Fruit fly (Drosophila melanogaster) whole organism: ENCODE data around the gene CG5805.

Experiments used
- CG8478 ChIP-seq: fragments of >200 bp; optimal IDR thresholded peaks from 2 replicates; lab custom pipeline; 2018; ENCODE audit warnings: inconsistent platforms
- Dll ChIP-seq: fragments of >200 bp; optimal IDR thresholded peaks from 2 replicates; lab custom pipeline; 2017
- EcR ChIP-seq, 2 experiments: fragments of >200 bp; optimal IDR thresholded peaks; 2 replicates each; lab custom pipeline; 2017; ENCODE audit warnings: missing biosample characterization in 2 of 2, missing genetic modification characterization in 2 of 2, missing genetic modification reagents in 2 of 2
- pan ChIP-seq: fragments of >200 bp; optimal IDR thresholded peaks from 2 replicates; lab custom pipeline; 2017
- psq ChIP-seq: fragments of >200 bp; optimal IDR thresholded peaks from 2 replicates; lab custom pipeline; 2017
- usp ChIP-seq: fragments of >200 bp; optimal IDR thresholded peaks from 2 replicates; lab custom pipeline; 2017; ENCODE audit warnings: missing biosample characterization, missing genetic modification characterization, mixed read lengths

Gene CG5805

dm6 chr3R:24787042-24787565 is at the start of gene CG5805:
CG5805 (minus strand) TSS chr3R:24787421.
- TF ChIP-seq usp: no peak
- no peak for TF ChIP-seq psq (lab: Kevin White, UChicago)
- TF ChIP-seq CG8478 (lab: Kevin White, UChicago): no peak
- no peak for TF ChIP-seq Dll
- TF ChIP-seq EcR (GFP tag; optimal IDR thresholded peaks at IDR 0.05; lab: Kevin White, UChicago): no peak
- no peak for TF ChIP-seq pan (lab: Kevin White, UChicago)

- TF ChIP-seq CG8478 (lab: Kevin White, UChicago): no peak
- TF ChIP-seq usp: no peak
Observed at dm6 chr3R:24833652-24834051, 46.4 kb upstream of the CG5805 start, which contains the start of gene sosie. sosie (plus strand) TSS chr3R:24833952.

dm6 chr3R:24829887-24830351 is 42.7 kb upstream of the CG5805 start, which contains the start of the genes Kaz and CG43273:
Kaz (minus strand) TSS chr3R:24829959.
CG43273 (plus strand) TSS chr3R:24830301.
- no peak for TF ChIP-seq usp
- no peak for TF ChIP-seq psq (lab: Kevin White, UChicago)
- TF ChIP-seq Dll: no peak
- no peak for TF ChIP-seq EcR (GFP tag; optimal IDR thresholded peaks at IDR 0.05; lab: Kevin White, UChicago)
- no peak for TF ChIP-seq pan (lab: Kevin White, UChicago)
- no peak for TF ChIP-seq CG8478 (lab: Kevin White, UChicago)

dm6 chr3R:24828234-24828633 is 41.0 kb upstream of the CG5805 start, which contains the start of gene RabX4:
RabX4 (minus strand) TSS chr3R:24828409.
- TF ChIP-seq pan (lab: Kevin White, UChicago) (no peak), CG8478 (lab: Kevin White, UChicago) (no peak), Dll (no peak), EcR (GFP tag; optimal IDR thresholded peaks at IDR 0.05; lab: Kevin White, UChicago) (no peak), usp (no peak), psq (lab: Kevin White, UChicago) (no peak)

- TF ChIP-seq pan (lab: Kevin White, UChicago) (no peak), EcR (GFP tag; optimal IDR thresholded peaks at IDR 0.05; lab: Kevin White, UChicago) (no peak), CG8478 (lab: Kevin White, UChicago) (no peak), Dll (no peak), usp (no peak), psq (lab: Kevin White, UChicago) (no peak)
Observed at dm6 chr3R:24825548-24825947, 38.3 kb upstream of the CG5805 start, which contains the start of gene niki. niki (minus strand) TSS chr3R:24825648.

- TF ChIP-seq Dll: no peak
- no peak for TF ChIP-seq pan (lab: Kevin White, UChicago)
- TF ChIP-seq CG8478 (lab: Kevin White, UChicago): no peak
- no peak for TF ChIP-seq EcR (GFP tag; optimal IDR thresholded peaks at IDR 0.05; lab: Kevin White, UChicago)
- TF ChIP-seq psq (lab: Kevin White, UChicago): no peak
- TF ChIP-seq usp: no peak
Observed at dm6 chr3R:24823061-24823460, 35.8 kb upstream of the CG5805 start.

dm6 chr3R:24816993-24817854 is 30.0 kb upstream of the CG5805 start, which contains the start of the genes CG5808 and Saf-B:
CG5808 (minus strand) TSS chr3R:24817007.
Saf-B (plus strand) TSS chr3R:24817464.
- TF ChIP-seq EcR (GFP tag; optimal IDR thresholded peaks at IDR 0.05; lab: Kevin White, UChicago): no peak
- no peak for TF ChIP-seq psq (lab: Kevin White, UChicago)
- TF ChIP-seq usp: no peak
- TF ChIP-seq CG8478 (lab: Kevin White, UChicago): no peak
- no peak for TF ChIP-seq Dll
- TF ChIP-seq pan (lab: Kevin White, UChicago): no peak

- TF ChIP-seq psq (lab: Kevin White, UChicago): no peak
Observed at dm6 chr3R:24813637-24814301, 26.5 kb upstream of the CG5805 start, which contains the start of the genes lili and CG34150. lili (minus strand) TSS chr3R:24814012. CG34150 (plus strand) TSS chr3R:24814262.

- no peak for TF ChIP-seq psq (lab: Kevin White, UChicago)
- no peak for TF ChIP-seq pan (lab: Kevin White, UChicago)
- no peak for TF ChIP-seq usp
- no peak for TF ChIP-seq Dll
- TF ChIP-seq CG8478 (lab: Kevin White, UChicago): no peak
- no peak for TF ChIP-seq EcR (GFP tag; optimal IDR thresholded peaks at IDR 0.05; lab: Kevin White, UChicago)
Observed at dm6 chr3R:24812987-24813636, 25.9 kb upstream of the CG5805 start.

- no peak for TF ChIP-seq pan (lab: Kevin White, UChicago)
- TF ChIP-seq EcR (GFP tag; optimal IDR thresholded peaks at IDR 0.05; lab: Kevin White, UChicago): no peak
- TF ChIP-seq psq (lab: Kevin White, UChicago): no peak
- no peak for TF ChIP-seq usp
- no peak for TF ChIP-seq CG8478 (lab: Kevin White, UChicago)
- no peak for TF ChIP-seq Dll
Observed at dm6 chr3R:24812394-24812793, 25.2 kb upstream of the CG5805 start.
